Worm (Caenorhabditis elegans): ENCODE data around the gene acs-2.

DNA sequence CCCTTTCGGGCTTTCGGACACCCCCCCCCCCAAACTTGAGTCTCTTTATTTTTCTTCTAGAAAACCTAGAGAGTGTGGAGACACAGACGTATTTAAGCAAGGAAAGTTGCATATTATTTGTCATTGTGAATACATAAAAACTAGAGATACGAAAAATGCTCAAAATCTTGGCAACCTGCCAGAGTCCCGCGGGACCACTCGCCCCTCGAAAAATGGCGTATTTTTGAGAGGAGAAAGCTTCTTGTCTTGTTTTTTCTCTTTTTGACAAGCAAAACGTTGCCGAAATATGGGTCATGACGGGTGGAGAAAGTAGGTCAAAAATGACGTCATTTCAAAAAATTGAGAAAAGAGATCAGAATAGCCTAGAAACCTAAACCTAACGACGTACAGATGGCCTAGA is 46.8 kb upstream of the acs-2 start:
- TF ChIP-seq die-1 (tag; optimal IDR thresholded peaks at IDR 0.05) (no peak), unc-62 (GFP tag; optimal IDR thresholded peaks at IDR 0.05) (no peak), rec-8 (tag; optimal IDR thresholded peaks at IDR 0.05) (no peak)
